Worm (Caenorhabditis elegans): ENCODE results near the gene F59H6.15.

ce11 chrII:1996237-1996636, 16.6 kb upstream of the F59H6.15 start, which contains the start of gene math-20:
- no peak for TF ChIP-seq chd-7 (tag; optimal IDR thresholded peaks at IDR 0.05)
- no peak for TF ChIP-seq ztf-6 (GFP tag; IDR thresholded peaks at IDR 0.05)
- no peak for TF ChIP-seq B0019.2 (GFP tag; conservative IDR thresholded peaks at IDR 0.05)
